Fruit fly (Drosophila melanogaster) whole organism, embryonic: ENCODE measurements around the gene CG15047.
A peak's percentile ranks its signal among the peaks of the same experiment; 100 is the strongest.

ENCODE experiments used
- Adf1 ChIP-seq: fragments of 200-800 bp; sonication (Bioruptor generic); IDR thresholded peaks from 2 replicates; pipeline ENCODE4 v1.3.6; 2022; ENCODE audit warnings: missing biosample characterization, missing genetic modification characterization
- Bgb ChIP-seq: fragments of 200-800 bp; sonication (Bioruptor generic); IDR thresholded peaks from 2 replicates; pipeline ENCODE4 v1.3.6; 2022; ENCODE audit warnings: missing biosample characterization, missing genetic modification characterization; ENCODE audit not compliant: partially characterized antibody
- BtbVII ChIP-seq: fragments of 200-800 bp; sonication (Bioruptor generic); optimal IDR thresholded peaks from 3 replicates; lab custom pipeline; 2017; ENCODE audit warnings: missing biosample characterization, mild to moderate bottlenecking, missing genetic modification characterization
- CG10147 ChIP-seq: fragments of 200-800 bp; sonication (Bioruptor generic); optimal IDR thresholded peaks from 2 replicates; lab custom pipeline; 2019; ENCODE audit warnings: missing biosample characterization, mild to moderate bottlenecking, missing genetic modification characterization, moderate library complexity
- CG10267 ChIP-seq: fragments of 200-800 bp; sonication (Bioruptor generic); optimal IDR thresholded peaks from 2 replicates; lab custom pipeline; 2018; ENCODE audit warnings: missing biosample characterization, mild to moderate bottlenecking, missing genetic modification characterization, moderate library complexity
- CG10274 ChIP-seq: fragments of 200-800 bp; sonication (Bioruptor generic); optimal IDR thresholded peaks from 3 replicates; lab custom pipeline; 2017; ENCODE audit warnings: missing biosample characterization, mild to moderate bottlenecking, missing genetic modification characterization
- CG10543 ChIP-seq: fragments of 200-800 bp; sonication (Bioruptor generic); optimal IDR thresholded peaks from 3 replicates; lab custom pipeline; 2017; ENCODE audit warnings: missing biosample characterization, mild to moderate bottlenecking, missing genetic modification characterization, moderate library complexity
- CG10654 ChIP-seq: fragments of 200-800 bp; sonication (Bioruptor generic); optimal IDR thresholded peaks from 2 replicates; lab custom pipeline; 2016; ENCODE audit warnings: missing biosample characterization, missing genetic modification characterization
- CG11695 ChIP-seq: fragments of 200-800 bp; sonication (Bioruptor generic); IDR thresholded peaks from 3 replicates; pipeline ENCODE4 v1.3.6; 2022; ENCODE audit warnings: missing biosample characterization, missing genetic modification characterization
- CG16813 ChIP-seq: fragments of 200-800 bp; sonication (Bioruptor generic); IDR thresholded peaks from 3 replicates; pipeline ENCODE4 v1.3.6; 2022; ENCODE audit warnings: missing biosample characterization, missing genetic modification characterization; ENCODE audit not compliant: partially characterized antibody
- CG16863 ChIP-seq: fragments of 200-800 bp; sonication (Bioruptor generic); optimal IDR thresholded peaks from 3 replicates; lab custom pipeline; 2016; ENCODE audit warnings: missing biosample characterization, missing genetic modification characterization
- CG18262 ChIP-seq: fragments of 200-800 bp; optimal IDR thresholded peaks from 3 replicates; lab custom pipeline; 2019; ENCODE audit warnings: missing biosample characterization, mild to moderate bottlenecking, missing genetic modification characterization, moderate library complexity
- CG18599 ChIP-seq: fragments of 200-800 bp; sonication (Bioruptor generic); optimal IDR thresholded peaks from 3 replicates; lab custom pipeline; 2017; ENCODE audit warnings: missing biosample characterization, missing genetic modification characterization, mild to moderate bottlenecking, moderate library complexity, missing genetic modification reagents
- CG18764 ChIP-seq: fragments of 200-800 bp; sonication (Bioruptor generic); optimal IDR thresholded peaks from 3 replicates; lab custom pipeline; 2016; ENCODE audit warnings: missing biosample characterization, missing genetic modification characterization
- CG2120 ChIP-seq: fragments of 200-800 bp; sonication (Bioruptor generic); optimal IDR thresholded peaks from 3 replicates; lab custom pipeline; 2016; ENCODE audit warnings: missing biosample characterization, missing genetic modification characterization
- CG2129 ChIP-seq: fragments of 200-800 bp; sonication (Bioruptor generic); IDR thresholded peaks from 2 replicates; pipeline ENCODE4 v1.3.6; 2022; ENCODE audit warnings: missing biosample characterization, missing genetic modification characterization; ENCODE audit not compliant: partially characterized antibody
- CG33213 ChIP-seq: fragments of 200-800 bp; sonication (Bioruptor generic); optimal IDR thresholded peaks from 3 replicates; lab custom pipeline; 2016; ENCODE audit warnings: missing biosample characterization, missing genetic modification characterization
- CG5245 ChIP-seq: fragments of 200-800 bp; sonication (Bioruptor generic); optimal IDR thresholded peaks from 3 replicates; lab custom pipeline; 2016; ENCODE audit warnings: missing biosample characterization, missing genetic modification characterization
- CG8924 ChIP-seq: fragments of 200-800 bp; optimal IDR thresholded peaks from 3 replicates; lab custom pipeline; 2019; ENCODE audit warnings: missing biosample characterization, mild to moderate bottlenecking, missing genetic modification characterization, moderate library complexity
- Dek ChIP-seq: fragments of 200-800 bp; sonication (Bioruptor generic); optimal IDR thresholded peaks from 3 replicates; lab custom pipeline; 2019; ENCODE audit warnings: missing biosample characterization, mild to moderate bottlenecking, missing genetic modification characterization, moderate library complexity
- Dref ChIP-seq: fragments of 200-800 bp; sonication (Bioruptor generic); IDR thresholded peaks from 2 replicates; pipeline ENCODE4 v1.3.6; 2022; ENCODE audit warnings: missing biosample characterization, missing genetic modification characterization
- Hand ChIP-seq: fragments of 200-800 bp; sonication (Bioruptor generic); optimal IDR thresholded peaks from 2 replicates; lab custom pipeline; 2017; ENCODE audit warnings: mild to moderate bottlenecking, missing biosample characterization, missing genetic modification reagents, missing genetic modification characterization
- HmgD ChIP-seq: fragments of 200-800 bp; sonication (Bioruptor generic); optimal IDR thresholded peaks from 3 replicates; lab custom pipeline; 2016; ENCODE audit warnings: missing biosample characterization, missing genetic modification characterization
- NK7.1 ChIP-seq: fragments of 200-800 bp; sonication (Bioruptor generic); optimal IDR thresholded peaks from 3 replicates; lab custom pipeline; 2016; ENCODE audit warnings: missing biosample characterization, missing genetic modification characterization
- NfI ChIP-seq: fragments of 200-800 bp; sonication (Bioruptor generic); optimal IDR thresholded peaks from 3 replicates; lab custom pipeline; 2018; ENCODE audit warnings: missing biosample characterization, mild to moderate bottlenecking, missing genetic modification characterization, moderate library complexity
- Poxn ChIP-seq: fragments of 200-800 bp; sonication (Bioruptor generic); IDR thresholded peaks from 2 replicates; pipeline ENCODE4 v1.3.6; 2022; ENCODE audit warnings: missing biosample characterization, missing genetic modification characterization
- Ptx1 ChIP-seq: fragments of 200-800 bp; sonication (Bioruptor generic); IDR thresholded peaks from 2 replicates; pipeline ENCODE4 v1.3.6; 2022; ENCODE audit warnings: missing biosample characterization, missing genetic modification characterization
- Sry-δ ChIP-seq: fragments of 200-800 bp; sonication (Bioruptor generic); optimal IDR thresholded peaks from 2 replicates; lab custom pipeline; 2016; ENCODE audit warnings: missing biosample characterization, missing genetic modification characterization
- Usf ChIP-seq: fragments of 200-800 bp; sonication (Bioruptor generic); optimal IDR thresholded peaks from 2 replicates; lab custom pipeline; 2017; ENCODE audit warnings: missing genotype, missing biosample characterization, missing genetic modification characterization
- YL-1 ChIP-seq: fragments of 200-800 bp; sonication (Bioruptor generic); optimal IDR thresholded peaks from 3 replicates; lab custom pipeline; 2017; ENCODE audit warnings: missing biosample characterization, mild to moderate bottlenecking, missing genetic modification characterization
- ato ChIP-seq: fragments of 200-800 bp; sonication (Bioruptor generic); IDR thresholded peaks from 2 replicates; pipeline ENCODE4 v1.3.6; 2022; ENCODE audit warnings: missing biosample characterization, missing genetic modification characterization; ENCODE audit not compliant: partially characterized antibody
- cas ChIP-seq: fragments of 200-800 bp; sonication (Bioruptor generic); IDR thresholded peaks from 2 replicates; pipeline ENCODE4 v1.3.6; 2022; ENCODE audit warnings: missing biosample characterization, missing genetic modification characterization
- croc ChIP-seq: fragments of 200-800 bp; sonication (Bioruptor generic); conservative IDR thresholded peaks from 3 replicates; pipeline ENCODE4 v1.3.6; 2022; ENCODE audit warnings: missing biosample characterization, missing genetic modification characterization
- fd3F ChIP-seq: fragments of 200-800 bp; sonication (Bioruptor generic); optimal IDR thresholded peaks from 2 replicates; lab custom pipeline; 2018; ENCODE audit warnings: missing biosample characterization, mild to moderate bottlenecking, missing genetic modification characterization, moderate library complexity
- ftz-f1 ChIP-seq: fragments of 200-800 bp; sonication (Bioruptor generic); optimal IDR thresholded peaks from 2 replicates; lab custom pipeline; 2016; ENCODE audit warnings: missing biosample characterization, missing genetic modification characterization
- jing ChIP-seq: fragments of 200-800 bp; sonication (Bioruptor generic); optimal IDR thresholded peaks from 2 replicates; lab custom pipeline; 2018; ENCODE audit warnings: missing biosample characterization, mild to moderate bottlenecking, missing genetic modification characterization
- knrl ChIP-seq: fragments of 200-800 bp; sonication (Bioruptor generic); IDR thresholded peaks from 3 replicates; pipeline ENCODE4 v1.3.6; 2022; ENCODE audit warnings: missing biosample characterization, missing genetic modification characterization; ENCODE audit not compliant: partially characterized antibody
- lilli ChIP-seq: fragments of 200-800 bp; sonication (Bioruptor generic); optimal IDR thresholded peaks from 3 replicates; lab custom pipeline; 2016; ENCODE audit warnings: missing biosample characterization, missing genetic modification characterization
- nerfin-1 ChIP-seq: fragments of 200-800 bp; sonication (Bioruptor generic); optimal IDR thresholded peaks from 3 replicates; lab custom pipeline; 2019; ENCODE audit warnings: missing biosample characterization, mild to moderate bottlenecking, missing genetic modification characterization, moderate library complexity
- nmo ChIP-seq: fragments of 200-800 bp; sonication (Bioruptor generic); optimal IDR thresholded peaks from 2 replicates; lab custom pipeline; 2018; ENCODE audit warnings: missing biosample characterization, mild to moderate bottlenecking, missing genetic modification characterization, moderate library complexity
- pho ChIP-seq: fragments of 200-800 bp; sonication (Bioruptor generic); optimal IDR thresholded peaks from 2 replicates; lab custom pipeline; 2016; ENCODE audit warnings: missing biosample characterization, missing genetic modification characterization
- pzg ChIP-seq: fragments of 200-800 bp; sonication (Bioruptor generic); optimal IDR thresholded peaks from 3 replicates; lab custom pipeline; 2018; ENCODE audit warnings: missing biosample characterization, mild to moderate bottlenecking, missing genetic modification characterization, moderate library complexity
- sens-2 ChIP-seq: fragments of 200-800 bp; sonication (Bioruptor generic); IDR thresholded peaks from 2 replicates; pipeline ENCODE4 v1.3.6; 2022; ENCODE audit warnings: missing biosample characterization, missing genetic modification characterization
- slp2 ChIP-seq: fragments of 200-800 bp; sonication (Bioruptor generic); optimal IDR thresholded peaks from 2 replicates; lab custom pipeline; 2016; ENCODE audit warnings: missing biosample characterization, missing genetic modification characterization
- tap ChIP-seq: fragments of 200-800 bp; optimal IDR thresholded peaks from 3 replicates; lab custom pipeline; 2019; ENCODE audit warnings: missing biosample characterization, mild to moderate bottlenecking, missing genetic modification characterization, moderate library complexity
- toy ChIP-seq: fragments of 200-800 bp; sonication (Bioruptor generic); IDR thresholded peaks from 2 replicates; pipeline ENCODE4 v1.3.6; 2022; ENCODE audit warnings: missing biosample characterization, missing genetic modification characterization
- tx ChIP-seq: fragments of 200-800 bp; sonication (Bioruptor generic); optimal IDR thresholded peaks from 2 replicates; lab custom pipeline; 2016; ENCODE audit warnings: missing biosample characterization, missing genetic modification characterization
- unpg ChIP-seq: fragments of 200-800 bp; sonication (Bioruptor generic); optimal IDR thresholded peaks from 3 replicates; lab custom pipeline; 2018; ENCODE audit warnings: missing biosample characterization, mild to moderate bottlenecking, missing genetic modification characterization, moderate library complexity

Gene CG15047

dm6 chrX:18506639-18507528, 21.6 kb upstream of the CG15047 start (continued):
- TF ChIP-seq toy (GFP tag; lab: Robert Waterston, UW) (0 out of 2 replicates have a peak, but pooled peaks have one; percentile 15), NfI (GFP tag; lab: Kevin White, UChicago) (peak; percentile 67), nerfin-1 (tag; lab: Kevin White, UChicago) (peak; percentile 10), HmgD (GFP tag; lab: Kevin White, UChicago) (peak; percentile 19), CG10543 (GFP tag; lab: Kevin White, UChicago) (no peak), Dref (GFP tag; lab: Robert Waterston, UW) (no peak), slp2 (GFP tag; lab: Kevin White, UChicago) (peak; percentile 53), Dek (tag; lab: Kevin White, UChicago) (peak; percentile 28), pzg (GFP tag; lab: Kevin White, UChicago) (no peak), CG10274 (GFP tag; lab: Kevin White, UChicago) (peak; percentile 26), CG2120 (GFP tag; lab: Kevin White, UChicago) (peak; percentile 80), CG18764 (GFP tag; lab: Kevin White, UChicago) (peak; percentile 80), Adf1 (GFP tag; lab: Robert Waterston, UW) (peak; percentile 34; the same call in 1 of the 2 replicates), nmo (peak; percentile 67), Sry-δ (GFP tag; lab: Kevin White, UChicago) (peak; percentile 39), CG8924 (tag; lab: Kevin White, UChicago) (peak; percentile 64), CG33213 (GFP tag; lab: Kevin White, UChicago) (peak; percentile 84), sens-2 (GFP tag; lab: Robert Waterston, UW) (peak; percentile 80), tap (tag; lab: Kevin White, UChicago) (peak; percentile 59), CG16813 (GFP tag; lab: Robert Waterston, UW) (no peak), CG10147 (GFP tag; lab: Kevin White, UChicago) (peak; percentile 68), tx (peak; percentile 71), CG2129 (GFP tag; lab: Robert Waterston, UW) (no peak), YL-1 (GFP tag; lab: Kevin White, UChicago) (no peak), lilli (GFP tag; lab: Kevin White, UChicago) (peak; percentile 81), fd3F (GFP tag; lab: Kevin White, UChicago) (no peak), Poxn (no peak), Hand (GFP tag; lab: Kevin White, UChicago) (peak; percentile 35), CG18262 (peak; percentile 78), CG10267 (peak; percentile 72), croc (GFP tag; lab: Robert Waterston, UW) (peak; percentile 51; the same call in 2 of the 3 replicates), jing (GFP tag; lab: Kevin White, UChicago) (peak; percentile 31), knrl (no peak), NK7.1 (GFP tag; lab: Kevin White, UChicago) (peak; percentile 75), CG5245 (peak; percentile 74), ftz-f1 (GFP tag; lab: Kevin White, UChicago) (no peak), Usf (GFP tag; lab: Kevin White, UChicago) (peak; percentile 32), CG16863 (peak; percentile 76), CG10654 (peak; percentile 81), pho (peak; percentile 47), CG11695 (peak; percentile 90), Bgb (no peak), unpg (GFP tag; lab: Kevin White, UChicago) (peak; percentile 82), ato (GFP tag; lab: Robert Waterston, UW) (no peak), CG18599 (GFP tag; lab: Kevin White, UChicago) (peak; percentile 78), Ptx1 (GFP tag; lab: Robert Waterston, UW) (peak; percentile 77), cas (GFP tag; lab: Robert Waterston, UW) (peak; percentile 40; the same call in 1 of the 2 replicates), BtbVII (peak; percentile 78)
